Fruit fly (Drosophila melanogaster) whole organism, wandering third instar larva: ENCODE data around the gene sick.

Source experiments
- Jra ChIP-seq: sonication (Bioruptor generic); optimal IDR thresholded peaks from 2 replicates; lab custom pipeline; 2016; ENCODE audit warnings: missing biosample characterization, missing genetic modification characterization
- OdsH ChIP-seq: fragments of 200-800 bp; sonication (Bioruptor generic); optimal IDR thresholded peaks from 2 replicates; lab custom pipeline; 2016; ENCODE audit warnings: missing biosample characterization, mild to moderate bottlenecking, missing genetic modification characterization
- dl ChIP-seq, 2 experiments: fragments of 175-275, 200-275 bp in 1 of 2; fragments of 200-275 bp in 1 of 2; sonication (Bioruptor generic); optimal IDR thresholded peaks; lab custom pipeline; 2018; ENCODE audit warnings: mild to moderate bottlenecking in 2 of 2, missing biosample characterization in 2 of 2, missing genetic modification characterization in 2 of 2, moderate library complexity in 2 of 2; ENCODE audit not compliant: partially characterized antibody in 2 of 2, insufficient read depth in 1 of 2

- TF ChIP-seq Jra (GFP tag; lab: Kevin White, UChicago), result no peak
- TF ChIP-seq OdsH (GFP tag; lab: Kevin White, UChicago), result no peak
- TF ChIP-seq dl (GFP tag; optimal IDR thresholded peaks at IDR 0.05; lab: Kevin White, UChicago; ENCODE audit: insufficient read depth in 1 of 2, partially characterized antibody in 2 of 2), result no peak
These were observed 202.0 kb downstream of the sick start for dm6 chr2L:19998139-19998538.
